Fruit fly (Drosophila melanogaster) whole organism, embryonic: ENCODE measurements around the gene Naa20A.

ENCODE experiments used
- CG10321 ChIP-seq: fragments of 200-800 bp; sonication (Bioruptor generic); IDR thresholded peaks from 2 replicates; pipeline ENCODE4 v1.3.6; 2022; ENCODE audit warnings: missing biosample characterization, missing genetic modification characterization
- CG4854 ChIP-seq: fragments of 200-800 bp; sonication (Bioruptor generic); optimal IDR thresholded peaks from 2 replicates; lab custom pipeline; 2016; ENCODE audit warnings: missing biosample characterization, missing genetic modification characterization, inconsistent platforms
- Dad ChIP-seq: fragments of 200-800 bp; sonication (Bioruptor generic); optimal IDR thresholded peaks from 3 replicates; lab custom pipeline; 2016; ENCODE audit warnings: missing biosample characterization, missing genetic modification characterization
- Dip3 ChIP-seq: fragments of 200-800 bp; sonication (Bioruptor generic); optimal IDR thresholded peaks from 3 replicates; lab custom pipeline; 2016; ENCODE audit warnings: missing biosample characterization, missing genetic modification characterization
- H15 ChIP-seq: fragments of 200-800 bp; sonication (Bioruptor generic); IDR thresholded peaks from 3 replicates; pipeline ENCODE4 v1.3.6; 2022; ENCODE audit warnings: missing biosample characterization, missing genetic modification characterization
- NK7.1 ChIP-seq: fragments of 200-800 bp; sonication (Bioruptor generic); optimal IDR thresholded peaks from 3 replicates; lab custom pipeline; 2016; ENCODE audit warnings: missing biosample characterization, missing genetic modification characterization
- crol ChIP-seq: fragments of 200-800 bp; sonication (Bioruptor generic); IDR thresholded peaks from 2 replicates; pipeline ENCODE4 v1.3.6; 2022; ENCODE audit warnings: missing biosample characterization, missing genetic modification characterization
- cwo ChIP-seq: fragments of 200-800 bp; sonication (Bioruptor generic); optimal IDR thresholded peaks from 3 replicates; lab custom pipeline; 2017; ENCODE audit warnings: missing biosample characterization, missing genetic modification characterization, mild to moderate bottlenecking, moderate library complexity, missing genetic modification reagents
- grau ChIP-seq: fragments of 200-800 bp; optimal IDR thresholded peaks from 3 replicates; lab custom pipeline; 2019; ENCODE audit warnings: missing biosample characterization, mild to moderate bottlenecking, missing genetic modification characterization, moderate library complexity

dm6 chrX:19577940-19578632 is 44.8 kb downstream of the Naa20A start:
- no peak for TF ChIP-seq crol (GFP tag; lab: Robert Waterston, UW)
- TF ChIP-seq NK7.1 (GFP tag; lab: Kevin White, UChicago): no peak
- TF ChIP-seq CG10321 (GFP tag; lab: Robert Waterston, UW): no peak
- TF ChIP-seq H15 (GFP tag; lab: Robert Waterston, UW): no peak
- no peak for TF ChIP-seq CG4854 (GFP tag; lab: Kevin White, UChicago)
- TF ChIP-seq Dip3: no peak
- TF ChIP-seq grau (tag; lab: Kevin White, UChicago): no peak
- TF ChIP-seq cwo (GFP tag; lab: Kevin White, UChicago): no peak
- TF ChIP-seq Dad (GFP tag; lab: Kevin White, UChicago): no peak
